Fruit fly (Drosophila melanogaster): ENCODE measurements around the gene CG34181.

DNA sequence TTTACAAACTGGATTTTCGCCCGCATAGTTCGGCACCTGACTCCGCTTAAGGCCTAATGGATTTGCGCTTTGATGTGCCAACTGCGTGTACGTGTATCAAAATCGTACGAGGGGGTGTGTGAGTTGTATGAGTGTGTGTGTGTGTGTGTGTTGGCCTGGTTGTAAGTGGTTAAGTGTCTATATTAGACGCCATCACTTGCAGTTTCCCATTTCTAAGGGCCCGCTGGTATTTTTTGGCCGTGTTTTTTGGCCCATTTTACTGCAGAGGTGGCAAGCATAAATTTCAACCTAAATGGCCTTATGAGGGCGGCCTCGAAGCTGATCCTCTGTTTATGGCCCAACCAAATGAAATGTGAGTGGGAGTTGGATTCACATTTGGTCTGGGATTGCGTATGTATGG lies 2.3 kb downstream of the CG34181 start:
- TF ChIP-seq CG11762 (GFP tag; optimal IDR thresholded peaks at IDR 0.05; ENCODE audit: insufficient read depth) (no peak), Eip93F (GFP tag; optimal IDR thresholded peaks at IDR 0.05) (no peak), fd59A (GFP tag; optimal IDR thresholded peaks at IDR 0.05) (no peak), cyc (GFP tag; optimal IDR thresholded peaks at IDR 0.05) (no peak), salr (GFP tag; optimal IDR thresholded peaks at IDR 0.05) (no peak), Hr39 (GFP tag; optimal IDR thresholded peaks at IDR 0.05) (no peak), CG8632 (GFP tag; optimal IDR thresholded peaks at IDR 0.05) (no peak)
